Fruit fly (Drosophila melanogaster) whole organism, prepupa: ENCODE data around the gene Gbeta13F.

Source experiments
- CG10631 ChIP-seq: fragments of 200-800 bp; sonication (Bioruptor generic); optimal IDR thresholded peaks from 2 replicates; lab custom pipeline; 2016; ENCODE audit warnings: missing biosample characterization, missing genetic modification characterization
- CG11762 ChIP-seq: fragments of 200-800 bp; sonication (Bioruptor generic); optimal IDR thresholded peaks from 3 replicates; lab custom pipeline; 2016; ENCODE audit warnings: missing biosample characterization, missing genetic modification characterization; ENCODE audit not compliant: insufficient read depth
- CG11902 ChIP-seq: fragments of 200-800 bp; sonication (Bioruptor generic); optimal IDR thresholded peaks from 3 replicates; lab custom pipeline; 2016; ENCODE audit warnings: missing biosample characterization, missing genetic modification characterization
- CG1621 ChIP-seq: fragments of 200-800 bp; sonication (Bioruptor generic); optimal IDR thresholded peaks from 3 replicates; lab custom pipeline; 2018; ENCODE audit warnings: missing biosample characterization, mild to moderate bottlenecking, missing genetic modification characterization
- CG16779 ChIP-seq: fragments of 200-800 bp; sonication (Bioruptor generic); optimal IDR thresholded peaks from 3 replicates; lab custom pipeline; 2017; ENCODE audit warnings: missing biosample characterization, mild to moderate bottlenecking, missing genetic modification characterization
- CG3032 ChIP-seq: fragments of 200-800 bp; optimal IDR thresholded peaks from 2 replicates; lab custom pipeline; 2019; ENCODE audit warnings: missing biosample characterization, mild to moderate bottlenecking, missing genetic modification characterization, moderate library complexity
- CG31627 ChIP-seq: fragments of 200-800 bp; sonication (Bioruptor generic); optimal IDR thresholded peaks from 3 replicates; lab custom pipeline; 2016; ENCODE audit warnings: missing biosample characterization, missing genetic modification characterization
- CG32006 ChIP-seq: fragments of 200-800 bp; sonication (Bioruptor generic); optimal IDR thresholded peaks from 3 replicates; lab custom pipeline; 2017; ENCODE audit warnings: missing biosample characterization, mild to moderate bottlenecking, missing genetic modification characterization
- CG34406 ChIP-seq: fragments of 200-800 bp; sonication (Bioruptor generic); optimal IDR thresholded peaks from 3 replicates; lab custom pipeline; 2016; ENCODE audit warnings: missing biosample characterization, missing genetic modification characterization
- CG4318 ChIP-seq: fragments of 200-800 bp; sonication (Bioruptor generic); optimal IDR thresholded peaks from 3 replicates; lab custom pipeline; 2017; ENCODE audit warnings: missing biosample characterization, mild to moderate bottlenecking, missing genetic modification characterization
- CG6163 ChIP-seq: fragments of 200-800 bp; sonication (Bioruptor generic); IDR thresholded peaks from 3 replicates; pipeline ENCODE4 v1.3.6; 2022; ENCODE audit warnings: missing biosample characterization, missing genetic modification characterization
- CG6276 ChIP-seq: fragments of 200-800 bp; sonication (Bioruptor generic); optimal IDR thresholded peaks from 2 replicates; lab custom pipeline; 2017; ENCODE audit warnings: missing biosample characterization, mild to moderate bottlenecking, missing genetic modification characterization
- CG6792 ChIP-seq: fragments of 200-800 bp; sonication (Bioruptor generic); optimal IDR thresholded peaks from 3 replicates; lab custom pipeline; 2016; ENCODE audit warnings: missing biosample characterization, missing genetic modification characterization
- CG6808 ChIP-seq: fragments of 200-800 bp; sonication (Bioruptor generic); optimal IDR thresholded peaks from 3 replicates; lab custom pipeline; 2017; ENCODE audit warnings: missing biosample characterization, missing genetic modification characterization, mild to moderate bottlenecking, moderate library complexity, missing genetic modification reagents
- CG7368 ChIP-seq: fragments of 200-800 bp; sonication (Bioruptor generic); optimal IDR thresholded peaks from 3 replicates; lab custom pipeline; 2016; ENCODE audit warnings: missing biosample characterization, missing genetic modification characterization
- CG8119 ChIP-seq: fragments of 200-800 bp; sonication (Bioruptor generic); IDR thresholded peaks from 3 replicates; pipeline ENCODE4 v1.3.6; 2022; ENCODE audit warnings: missing biosample characterization, missing genetic modification characterization
- CG8319 ChIP-seq: fragments of 200-800 bp; sonication (Bioruptor generic); optimal IDR thresholded peaks from 3 replicates; lab custom pipeline; 2016; ENCODE audit warnings: missing biosample characterization, missing genetic modification characterization
- CG8632 ChIP-seq: fragments of 200-800 bp; sonication (Bioruptor generic); optimal IDR thresholded peaks from 3 replicates; lab custom pipeline; 2016; ENCODE audit warnings: missing biosample characterization, missing genetic modification characterization
- CG9139 ChIP-seq: fragments of 200-800 bp; sonication (Bioruptor generic); optimal IDR thresholded peaks from 3 replicates; lab custom pipeline; 2017; ENCODE audit warnings: missing biosample characterization, mild to moderate bottlenecking, missing genetic modification characterization
- Eip78C ChIP-seq: fragments of 200-800 bp; sonication (Bioruptor generic); peaks from one replicate; lab custom pipeline; 2016; ENCODE audit warnings: missing biosample characterization, missing genetic modification characterization
- Hr38 ChIP-seq: sonication (Bioruptor generic); optimal IDR thresholded peaks from 2 replicates; lab custom pipeline; 2016; ENCODE audit warnings: missing biosample characterization, missing genetic modification characterization
- Hr39 ChIP-seq: fragments of 200-800 bp; sonication (Bioruptor generic); optimal IDR thresholded peaks from 2 replicates; lab custom pipeline; 2016; ENCODE audit warnings: missing biosample characterization, missing genetic modification characterization
- Hr4 ChIP-seq: fragments of 200-800 bp; sonication (Bioruptor generic); optimal IDR thresholded peaks from 3 replicates; lab custom pipeline; 2016; ENCODE audit warnings: missing biosample characterization, missing genetic modification characterization
- Lpt ChIP-seq: fragments of 200-800 bp; sonication (Bioruptor generic); optimal IDR thresholded peaks from 3 replicates; lab custom pipeline; 2016; ENCODE audit warnings: missing biosample characterization, missing genetic modification characterization
- Met ChIP-seq: fragments of 200-800 bp; sonication (Bioruptor generic); optimal IDR thresholded peaks from 3 replicates; lab custom pipeline; 2016; ENCODE audit warnings: missing biosample characterization, missing genetic modification characterization
- OdsH ChIP-seq: fragments of 200-800 bp; sonication (Bioruptor generic); optimal IDR thresholded peaks from 3 replicates; lab custom pipeline; 2016; ENCODE audit warnings: missing biosample characterization, missing genetic modification characterization
- Sox14 ChIP-seq: fragments of 200-800 bp; sonication (Bioruptor generic); optimal IDR thresholded peaks from 3 replicates; lab custom pipeline; 2016; ENCODE audit warnings: missing biosample characterization, missing genetic modification characterization
- Sox15 ChIP-seq: fragments of 200-800 bp; sonication (Bioruptor generic); optimal IDR thresholded peaks from 3 replicates; lab custom pipeline; 2016; ENCODE audit warnings: missing biosample characterization, missing genetic modification characterization
- achi ChIP-seq: fragments of 200-800 bp; sonication (Bioruptor generic); optimal IDR thresholded peaks from 3 replicates; lab custom pipeline; 2016; ENCODE audit warnings: missing biosample characterization, missing genetic modification characterization
- dsx ChIP-seq: fragments of 200-800 bp; optimal IDR thresholded peaks from 3 replicates; lab custom pipeline; 2019; ENCODE audit warnings: missing biosample characterization, mild to moderate bottlenecking, missing genetic modification characterization, moderate library complexity; ENCODE audit not compliant: poor library complexity, severe bottlenecking
- fd59A ChIP-seq: fragments of 200-800 bp; sonication (Bioruptor generic); optimal IDR thresholded peaks from 2 replicates; lab custom pipeline; 2017; ENCODE audit warnings: missing biosample characterization, mild to moderate bottlenecking, missing genetic modification characterization, missing genetic modification reagents
- fd85E ChIP-seq: fragments of 200-800 bp; sonication (Bioruptor generic); optimal IDR thresholded peaks from 3 replicates; lab custom pipeline; 2016; ENCODE audit warnings: missing biosample characterization, missing genetic modification characterization
- fkh ChIP-seq: fragments of 200-800 bp; sonication (Bioruptor generic); optimal IDR thresholded peaks from 3 replicates; lab custom pipeline; 2017; ENCODE audit warnings: missing biosample characterization, mild to moderate bottlenecking, missing genetic modification characterization, moderate library complexity
- lz ChIP-seq: fragments of 200-800 bp; sonication (Bioruptor generic); optimal IDR thresholded peaks from 3 replicates; lab custom pipeline; 2016; ENCODE audit warnings: missing biosample characterization, missing genetic modification characterization
- pdm3 ChIP-seq: fragments of 200-800 bp; sonication (Bioruptor generic); optimal IDR thresholded peaks from 3 replicates; lab custom pipeline; 2016; ENCODE audit warnings: missing biosample characterization, missing genetic modification characterization
- salr ChIP-seq, 2 experiments: fragments of 200-800 bp; sonication (Bioruptor generic); optimal IDR thresholded peaks; 3 replicates each; lab custom pipeline; 2016 to 2018; ENCODE audit warnings: missing biosample characterization in 2 of 2, missing genetic modification characterization in 2 of 2, mild to moderate bottlenecking in 1 of 2
- ss ChIP-seq, 2 experiments: fragments of 200-800 bp; sonication (Bioruptor generic); optimal IDR thresholded peaks; 2 replicates in 1 of 2; 3 replicates in 1 of 2; lab custom pipeline; 2017 to 2018; ENCODE audit warnings: mild to moderate bottlenecking in 2 of 2, missing biosample characterization in 2 of 2, missing genetic modification characterization in 2 of 2, moderate library complexity in 1 of 2
- svp ChIP-seq: fragments of 200-800 bp; sonication (Bioruptor generic); peaks from one replicate; lab custom pipeline; 2016; ENCODE audit warnings: missing biosample characterization, missing genetic modification characterization

Gene Gbeta13F

dm6 chrX:15887247-15887616, 27.3 kb downstream of the Gbeta13F start, which contains the start of gene tay:
TSS of gene tay (minus strand) at chrX:15887311.
- TF ChIP-seq Hr4 (no peak), Sox14 (GFP tag; lab: Kevin White, UChicago) (peak; percentile 12), fd59A (GFP tag; lab: Kevin White, UChicago) (no peak), fd85E (GFP tag; lab: Kevin White, UChicago) (no peak), CG4318 (GFP tag; lab: Kevin White, UChicago) (no peak), Eip78C (GFP tag; lab: Kevin White, UChicago) (peak; percentile 61), CG6276 (GFP tag; lab: Kevin White, UChicago) (no peak), OdsH (GFP tag; lab: Kevin White, UChicago) (no peak), CG6808 (GFP tag; lab: Kevin White, UChicago) (no peak), CG8632 (GFP tag; lab: Kevin White, UChicago) (no peak), CG10631 (GFP tag; lab: Kevin White, UChicago) (no peak), CG3032 (tag; lab: Kevin White, UChicago) (no peak), salr (GFP tag; optimal IDR thresholded peaks at IDR 0.05; lab: Kevin White, UChicago) (no peak), achi (no peak), CG31627 (GFP tag; lab: Kevin White, UChicago) (peak; percentile 0), CG11902 (GFP tag; lab: Kevin White, UChicago) (no peak), Sox15 (no peak), CG9139 (GFP tag; lab: Kevin White, UChicago) (no peak), svp (no peak), pdm3 (GFP tag; lab: Kevin White, UChicago) (no peak), dsx (no peak), CG34406 (GFP tag; lab: Kevin White, UChicago) (no peak), Met (GFP tag; lab: Kevin White, UChicago) (no peak), Hr39 (GFP tag; lab: Kevin White, UChicago) (peak; percentile 6), CG32006 (GFP tag; lab: Kevin White, UChicago) (no peak), Hr38 (GFP tag; lab: Kevin White, UChicago) (no peak), CG8319 (GFP tag; lab: Kevin White, UChicago) (no peak), CG6163 (no peak), CG1621 (tag; lab: Kevin White, UChicago) (no peak), CG16779 (tag; lab: Kevin White, UChicago) (no peak), Lpt (no peak)

dm6 chrX:15888763-15889162, 28.8 kb downstream of the Gbeta13F start:
- TF ChIP-seq CG4318 (GFP tag; lab: Kevin White, UChicago) (no peak), fd85E (GFP tag; lab: Kevin White, UChicago) (no peak), lz (no peak), CG7368 (no peak), Eip78C (GFP tag; lab: Kevin White, UChicago) (no peak), fkh (GFP tag; lab: Kevin White, UChicago) (no peak), Sox14 (GFP tag; lab: Kevin White, UChicago) (no peak), CG34406 (GFP tag; lab: Kevin White, UChicago) (no peak), CG6792 (GFP tag; lab: Kevin White, UChicago) (no peak), CG8119 (GFP tag; lab: Robert Waterston, UW) (no peak), ss (GFP tag; optimal IDR thresholded peaks at IDR 0.05; lab: Kevin White, UChicago) (no peak), Met (GFP tag; lab: Kevin White, UChicago) (no peak), CG8632 (GFP tag; lab: Kevin White, UChicago) (no peak), CG11762 (GFP tag; lab: Kevin White, UChicago) (no peak), CG31627 (GFP tag; lab: Kevin White, UChicago) (no peak)
